Worm (Caenorhabditis elegans) whole organism, midembryonic: Measurements from ENCODE around the gene lpr-5.

ENCODE experiments used
- T22C8.4 ChIP-seq: fragments of 200-800 bp; sonication (Bioruptor generic); IDR thresholded peaks from 2 replicates; pipeline ENCODE4 v1.3.6; 2022; ENCODE audit warnings: missing genetic modification characterization, missing compliant biosample characterization
- cog-1 ChIP-seq: sonication (generic microtip); optimal IDR thresholded peaks from 2 replicates; lab custom pipeline; 2016; ENCODE audit warnings: missing genetic modification characterization, missing compliant biosample characterization
- flt-1 ChIP-seq: fragments of 200-800 bp; sonication (Bioruptor generic); IDR thresholded peaks from 2 replicates; pipeline ENCODE4 v1.3.6; 2022; ENCODE audit warnings: missing genetic modification characterization, missing compliant biosample characterization
- klf-2 ChIP-seq: fragments of 200-800 bp; sonication (Bioruptor generic); conservative IDR thresholded peaks from 2 replicates; pipeline ENCODE4 v1.3.6; 2022; ENCODE audit warnings: missing genetic modification reagents, missing genetic modification characterization, missing compliant biosample characterization
- med-1 ChIP-seq: sonication (generic microtip); optimal IDR thresholded peaks from 2 replicates; lab custom pipeline; 2017; ENCODE audit warnings: missing genetic modification characterization, mild to moderate bottlenecking, missing compliant biosample characterization, antibody characterized with exemption, missing genetic modification reagents; ENCODE audit not compliant: insufficient read depth
- ref-1 ChIP-seq: fragments of 200-800 bp; sonication (Bioruptor generic); conservative IDR thresholded peaks from 2 replicates; pipeline ENCODE4 v1.3.6; 2022; ENCODE audit warnings: missing genetic modification reagents, missing genetic modification characterization, missing compliant biosample characterization
- ztf-29 ChIP-seq: fragments of 200-800 bp; sonication (Bioruptor generic); IDR thresholded peaks from 2 replicates; pipeline ENCODE4 v1.3.6; 2022; ENCODE audit warnings: missing genetic modification reagents, missing genetic modification characterization, missing compliant biosample characterization

DNA sequence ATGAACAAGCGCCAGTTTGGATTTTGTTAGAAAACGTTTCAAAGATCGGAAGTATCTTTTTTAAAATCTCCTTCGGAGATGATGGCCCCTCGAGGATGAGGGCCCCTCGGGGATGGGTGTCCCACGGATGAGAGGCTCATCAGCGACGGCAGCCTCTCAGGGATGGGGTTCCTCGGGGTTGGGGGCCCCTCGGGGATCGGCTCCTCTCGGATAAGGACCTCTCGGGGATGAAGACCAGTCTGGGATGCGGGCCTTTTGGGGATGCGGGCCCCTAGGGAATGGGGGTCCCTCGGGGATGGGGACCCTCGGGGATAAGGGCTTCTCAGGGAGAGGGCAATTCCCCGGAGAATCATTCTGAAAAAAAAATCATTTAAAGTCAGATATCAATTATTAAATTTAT, 11.6 kb upstream of the lpr-5 start:
- TF ChIP-seq T22C8.4 (GFP tag; lab: Robert Waterston, UW): no peak
- no peak for TF ChIP-seq cog-1 (tag; lab: Kevin White, UChicago)
- no peak for TF ChIP-seq klf-2 (GFP tag; lab: Robert Waterston, UW)
- TF ChIP-seq flt-1 (GFP tag; lab: Robert Waterston, UW): no peak
- TF ChIP-seq ref-1 (GFP tag; lab: Robert Waterston, UW): no peak
- no peak for TF ChIP-seq med-1 (GFP tag; lab: Kevin White, UChicago)
- TF ChIP-seq ztf-29: no peak
